Worm (Caenorhabditis elegans): ENCODE data around the gene mig-22.

The mig-22 gene

ce11 chrIII:8767292-8767829 lies at the start of gene mig-22:
mig-22 (minus strand) TSS chrIII:8767342.
- TF ChIP-seq pqm-1 (tag; optimal IDR thresholded peaks at IDR 0.05), result no peak
- TF ChIP-seq efl-1 (optimal IDR thresholded peaks at IDR 0.05), result no peak
- peak in 1 of 2 experiments; percentile 27 for TF ChIP-seq efl-1 (GFP tag; optimal IDR thresholded peaks at IDR 0.05 in 1 of 2)
- TF ChIP-seq nhr-85 (tag), result peak; percentile 77
- TF ChIP-seq blmp-1 (tag; optimal IDR thresholded peaks at IDR 0.05), result peak; percentile 3
- TF ChIP-seq dpl-1 (GFP tag; optimal IDR thresholded peaks at IDR 0.05), result no peak
- TF ChIP-seq lin-13 (GFP tag; optimal IDR thresholded peaks at IDR 0.05), result no peak
- no peak for TF ChIP-seq aly-2 (tag; optimal IDR thresholded peaks at IDR 0.05)
- no peak for TF ChIP-seq Y116A8C.19 (tag; optimal IDR thresholded peaks at IDR 0.05; ENCODE audit: borderline replicate concordance)
- no peak for TF ChIP-seq ets-5 (GFP tag; IDR thresholded peaks at IDR 0.05)
- TF ChIP-seq lsy-2 (tag; optimal IDR thresholded peaks at IDR 0.05), result peak in 1 of 2 experiments; percentile 9

- TF ChIP-seq snu-23 (GFP tag; optimal IDR thresholded peaks at IDR 0.05) (peak; percentile 35), rnt-1 (tag; optimal IDR thresholded peaks at IDR 0.05) (peak; percentile 56), nhr-20 (tag; optimal IDR thresholded peaks at IDR 0.05) (peak; percentile 15), pag-3 (tag; optimal IDR thresholded peaks at IDR 0.05; ENCODE audit: borderline replicate concordance, insufficient read depth) (peak; percentile 95), lin-35 (GFP tag; optimal IDR thresholded peaks at IDR 0.05) (peak in 1 of 2 experiments; percentile 25), unc-30 (tag; optimal IDR thresholded peaks at IDR 0.05) (no peak), dpl-1 (GFP tag; optimal IDR thresholded peaks at IDR 0.05) (no peak), efl-3 (GFP tag; optimal IDR thresholded peaks at IDR 0.05) (no peak), lsy-2 (tag; optimal IDR thresholded peaks at IDR 0.05) (peak in 1 of 2 experiments; percentile 40), dsc-1 (tag; optimal IDR thresholded peaks at IDR 0.05) (peak; percentile 42), efl-1 (optimal IDR thresholded peaks at IDR 0.05) (peak in 1 of 2 experiments; percentile 15), efl-1 (GFP tag; optimal IDR thresholded peaks at IDR 0.05 in 1 of 2) (peak in 1 of 2 experiments; percentile 89), lin-14 (GFP tag; optimal IDR thresholded peaks at IDR 0.05) (peak; percentile 67), nhr-71 (tag; optimal IDR thresholded peaks at IDR 0.05) (peak; percentile 58), unc-130 (tag; optimal IDR thresholded peaks at IDR 0.05) (peak; percentile 36), hpl-2 (GFP tag; optimal IDR thresholded peaks at IDR 0.05) (no peak)
Observed at ce11 chrIII:8815699-8816098, 48.6 kb upstream of the mig-22 start.

- no peak for TF ChIP-seq lir-3 (tag; optimal IDR thresholded peaks at IDR 0.05; ENCODE audit: poor library complexity)
- no peak for TF ChIP-seq C04F5.9 (tag; optimal IDR thresholded peaks at IDR 0.05)
- no peak for TF ChIP-seq pax-3 (tag; optimal IDR thresholded peaks at IDR 0.05)
- TF ChIP-seq ceh-90 (tag; optimal IDR thresholded peaks at IDR 0.05), result no peak
- TF ChIP-seq pqm-1 (tag; optimal IDR thresholded peaks at IDR 0.05), result no peak
- TF ChIP-seq fkh-10 (GFP tag; optimal IDR thresholded peaks at IDR 0.05), result peak; percentile 36
- TF ChIP-seq lin-14 (GFP tag; optimal IDR thresholded peaks at IDR 0.05), result peak; percentile 53
- TF ChIP-seq C34B4.2 (tag; optimal IDR thresholded peaks at IDR 0.05), result no peak
- no peak for TF ChIP-seq tlp-1 (tag; optimal IDR thresholded peaks at IDR 0.05)
- no peak for TF ChIP-seq nhr-12 (tag; optimal IDR thresholded peaks at IDR 0.05)
- TF ChIP-seq blmp-1 (tag; optimal IDR thresholded peaks at IDR 0.05), result no peak
Observed at ce11 chrIII:8811111-8811510, 44.0 kb upstream of the mig-22 start.

ce11 chrIII:8809245-8809971 lies 42.3 kb upstream of the mig-22 start, which contains the start of gene prx-19:
prx-19 (minus strand) TSS chrIII:8809295.
- TF ChIP-seq nhr-90 (tag; optimal IDR thresholded peaks at IDR 0.05; ENCODE audit: poor library complexity) (peak; percentile 47), ets-5 (GFP tag; IDR thresholded peaks at IDR 0.05) (no peak), nhr-19 (GFP tag; conservative IDR thresholded peaks at IDR 0.05) (peak; percentile 41), snpc-4 (tag; optimal IDR thresholded peaks at IDR 0.05) (peak; percentile 22), ces-1 (GFP tag; optimal IDR thresholded peaks at IDR 0.05) (no peak), elt-2 (tag; optimal IDR thresholded peaks at IDR 0.05) (no peak), ama-1 (optimal IDR thresholded peaks at IDR 0.05) (no peak), hlh-4 (tag; optimal IDR thresholded peaks at IDR 0.05) (no peak), egl-13 (tag; optimal IDR thresholded peaks at IDR 0.05) (no peak), fkh-4 (tag; optimal IDR thresholded peaks at IDR 0.05; ENCODE audit: borderline replicate concordance) (no peak), nhr-237 (tag; optimal IDR thresholded peaks at IDR 0.05) (no peak), tbx-2 (tag; optimal IDR thresholded peaks at IDR 0.05) (peak; percentile 49), lin-35 (GFP tag; optimal IDR thresholded peaks at IDR 0.05) (peak; percentile 94 to 98), aha-1 (tag; optimal IDR thresholded peaks at IDR 0.05) (no peak), lin-13 (GFP tag; optimal IDR thresholded peaks at IDR 0.05) (no peak), dsc-1 (tag; optimal IDR thresholded peaks at IDR 0.05) (peak; percentile 45), hlh-17 (GFP tag; optimal IDR thresholded peaks at IDR 0.05; ENCODE audit: borderline replicate concordance) (no peak), sox-4 (tag; optimal IDR thresholded peaks at IDR 0.05) (no peak), ztf-4 (tag; optimal IDR thresholded peaks at IDR 0.05) (no peak)

Measured in whole organism, L1 larva.